Fruit fly (Drosophila melanogaster) whole organism, embryonic: ENCODE measurements around the gene CG14853.

Experiments
- hkb ChIP-seq, 2 experiments: fragments of 200-800 bp in 1 of 2; fragments of >200 bp in 1 of 2; sonication (Bioruptor generic) in 1 of 2; IDR thresholded peaks in 1 of 2; optimal IDR thresholded peaks in 1 of 2; 2 replicates each; pipeline versions ENCODE4 v1.3.6 to Lab custom; 2017 to 2022; ENCODE audit warnings: missing biosample characterization in 1 of 2, missing genetic modification characterization in 1 of 2
- inv ChIP-seq: fragments of 200-800 bp; sonication (Bioruptor generic); IDR thresholded peaks from 2 replicates; pipeline ENCODE4 v1.3.6; 2022; ENCODE audit warnings: missing biosample characterization, missing genetic modification characterization; ENCODE audit not compliant: partially characterized antibody

DNA sequence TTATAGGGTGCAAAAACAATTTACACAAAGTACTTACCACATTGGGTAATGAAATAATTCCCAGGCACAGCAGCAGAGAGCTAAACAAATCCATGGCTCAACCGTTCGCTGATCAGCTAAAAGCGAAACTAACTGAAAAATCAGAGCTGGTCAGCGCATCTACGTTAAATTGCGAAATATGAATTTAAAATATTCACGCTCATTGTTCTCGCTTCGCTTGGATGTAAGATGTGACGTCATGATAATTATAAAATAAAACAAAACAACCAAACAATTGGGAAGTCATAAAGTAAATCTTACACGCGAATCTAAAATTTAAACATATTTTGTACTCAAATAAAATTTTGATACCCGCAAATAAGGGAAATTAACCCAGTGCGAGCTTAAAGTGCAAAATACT is 49.5 kb upstream of the CG14853 start, which contains the start of gene CG14854:
- TF ChIP-seq inv (GFP tag; lab: Robert Waterston, UW) (no peak), hkb (optimal IDR thresholded peaks at IDR 0.05; lab: Kevin White, UChicago) (no peak), hkb (GFP tag; IDR thresholded peaks at IDR 0.05; lab: Robert Waterston, UW) (no peak)
